Worm (Caenorhabditis elegans) whole organism, L4/young adult: ENCODE measurements around the gene haf-2.

Source experiments
- W03F9.2 ChIP-seq: fragments of 150-350 bp; optimal IDR thresholded peaks from 2 replicates; lab custom pipeline; 2014; ENCODE audit warnings: missing biosample characterization, missing genetic modification characterization
- dao-5 ChIP-seq: sonication (generic microtip); optimal IDR thresholded peaks from 2 replicates; lab custom pipeline; 2016; ENCODE audit warnings: missing genotype, missing genetic modification characterization, moderate library complexity, missing compliant biosample characterization
- him-1 ChIP-seq: sonication (generic microtip); optimal IDR thresholded peaks from 2 replicates; lab custom pipeline; 2016; ENCODE audit warnings: missing genotype, missing genetic modification reagents, missing genetic modification characterization, missing compliant biosample characterization

ce11 chrII:7374143-7374542, 17.9 kb upstream of the haf-2 start, which contains the start of the genes mtch-1 and rpb-4:
- TF ChIP-seq W03F9.2 (tag; lab: Kevin White, UChicago), result peak; percentile 75
- no peak for TF ChIP-seq him-1
- TF ChIP-seq dao-5 (tag; lab: Kevin White, UChicago), result no peak
